Fruit fly (Drosophila melanogaster) whole organism, adult: Measurements from ENCODE around the gene hwt.
A peak's percentile ranks its signal among the peaks of the same experiment; 100 is the strongest.

Source experiments
- CG11617 ChIP-seq: fragments of 200-800 bp; sonication (Bioruptor generic); optimal IDR thresholded peaks from 2 replicates; lab custom pipeline; 2017; ENCODE audit warnings: mild to moderate bottlenecking, missing biosample characterization, missing genetic modification reagents, missing genetic modification characterization
- CG12768 ChIP-seq: fragments of 200-800 bp; sonication (Bioruptor generic); optimal IDR thresholded peaks from 2 replicates; lab custom pipeline; 2017; ENCODE audit warnings: missing biosample characterization, missing genetic modification characterization, mild to moderate bottlenecking, moderate library complexity, missing genetic modification reagents
- CG14711 ChIP-seq: fragments of 200-800 bp; sonication (Bioruptor generic); optimal IDR thresholded peaks from 2 replicates; lab custom pipeline; 2018; ENCODE audit warnings: missing biosample characterization, mild to moderate bottlenecking, missing genetic modification characterization, moderate library complexity
- CG1620 ChIP-seq: fragments of 200-800 bp; sonication (Bioruptor generic); optimal IDR thresholded peaks from 2 replicates; lab custom pipeline; 2016; ENCODE audit warnings: missing biosample characterization, missing genetic modification characterization
- CG33017 ChIP-seq: fragments of 200-800 bp; sonication (Bioruptor generic); optimal IDR thresholded peaks from 2 replicates; lab custom pipeline; 2018; ENCODE audit warnings: missing biosample characterization, mild to moderate bottlenecking, missing genetic modification characterization, moderate library complexity
- CG5204 ChIP-seq: fragments of 200-800 bp; sonication (Bioruptor generic); optimal IDR thresholded peaks from 2 replicates; lab custom pipeline; 2016; ENCODE audit warnings: missing biosample characterization, missing genetic modification characterization
- CG7045 ChIP-seq: fragments of 200-800 bp; sonication (Bioruptor generic); optimal IDR thresholded peaks from 2 replicates; lab custom pipeline; 2017; ENCODE audit warnings: missing biosample characterization, mild to moderate bottlenecking, missing genetic modification characterization
- CG7101 ChIP-seq: fragments of 200-800 bp; sonication (Bioruptor generic); optimal IDR thresholded peaks from 2 replicates; lab custom pipeline; 2018; ENCODE audit warnings: missing biosample characterization, mild to moderate bottlenecking, missing genetic modification characterization, moderate library complexity
- Clk ChIP-seq: fragments of 200-800 bp; sonication (Bioruptor generic); optimal IDR thresholded peaks from 2 replicates; lab custom pipeline; 2017; ENCODE audit warnings: missing biosample characterization, missing genetic modification characterization
- Crg-1 ChIP-seq: fragments of 200-800 bp; sonication (Bioruptor generic); optimal IDR thresholded peaks from 2 replicates; lab custom pipeline; 2016; ENCODE audit warnings: missing biosample characterization, missing genetic modification characterization
- Hr96 ChIP-seq: fragments of 200-800 bp; sonication (Bioruptor generic); optimal IDR thresholded peaks from 2 replicates; lab custom pipeline; 2016; ENCODE audit warnings: missing biosample characterization, missing genetic modification characterization
- Mnt ChIP-seq: fragments of 200-800 bp; sonication (Bioruptor generic); optimal IDR thresholded peaks from 2 replicates; lab custom pipeline; 2016; ENCODE audit warnings: missing biosample characterization, mild to moderate bottlenecking, missing genetic modification characterization
- bab1 ChIP-seq: fragments of 200-800 bp; sonication (Bioruptor generic); optimal IDR thresholded peaks from 3 replicates; lab custom pipeline; 2019; ENCODE audit warnings: missing biosample characterization, mild to moderate bottlenecking, missing genetic modification characterization, moderate library complexity
- cic ChIP-seq: fragments of 200-800 bp; sonication (Bioruptor generic); optimal IDR thresholded peaks from 2 replicates; lab custom pipeline; 2017; ENCODE audit warnings: missing biosample characterization, mild to moderate bottlenecking, missing genetic modification characterization, moderate library complexity
- cnc ChIP-seq, 2 experiments: fragments of >200 bp; optimal IDR thresholded peaks; 2 replicates each; lab custom pipeline; 2017
- kay ChIP-seq: fragments of 200-800 bp; sonication (Bioruptor generic); peaks from one replicate; lab custom pipeline; 2016; ENCODE audit warnings: missing biosample characterization, missing genetic modification characterization, borderline replicate concordance
- ovo ChIP-seq: fragments of 200-800 bp; sonication (Bioruptor generic); optimal IDR thresholded peaks from 2 replicates; lab custom pipeline; 2016; ENCODE audit warnings: missing biosample characterization, missing genetic modification characterization
- pad ChIP-seq: fragments of 200-800 bp; sonication (Bioruptor generic); optimal IDR thresholded peaks from 3 replicates; lab custom pipeline; 2017; ENCODE audit warnings: missing biosample characterization, missing genetic modification characterization, mild to moderate bottlenecking, moderate library complexity, missing genetic modification reagents
- tj ChIP-seq: fragments of 200-800 bp; sonication (Bioruptor generic); optimal IDR thresholded peaks from 3 replicates; lab custom pipeline; 2017; ENCODE audit warnings: missing biosample characterization, mild to moderate bottlenecking, missing genetic modification characterization, moderate library complexity
- toe ChIP-seq: fragments of 200-800 bp; sonication (Bioruptor generic); optimal IDR thresholded peaks from 2 replicates; lab custom pipeline; 2016; ENCODE audit warnings: missing biosample characterization, missing genetic modification characterization

hwt gene

DNA sequence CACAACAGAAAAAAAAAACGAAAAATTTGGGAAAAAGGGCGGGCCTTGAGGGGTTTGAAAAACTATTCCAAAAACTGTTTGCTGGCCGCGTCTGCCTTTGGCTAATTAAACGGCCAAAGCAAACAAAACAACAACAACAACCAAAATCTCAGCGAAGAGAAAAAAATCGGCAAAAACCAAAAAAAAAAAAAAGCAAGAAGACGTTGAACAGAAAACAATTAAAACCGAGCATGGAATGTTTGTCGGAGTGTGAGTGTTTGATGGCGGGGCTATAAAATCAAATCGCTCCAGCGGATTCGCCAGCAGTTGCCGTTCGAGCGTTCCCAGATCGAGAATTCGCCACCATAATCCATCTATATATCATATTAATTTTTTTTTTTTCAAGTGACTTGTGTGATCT is 15.4 kb downstream of the hwt start, which contains the start of gene Cpr11B:
Cpr11B (plus strand) TSS at position 301 of the 400 bp plus-strand sequence.
- no peak for TF ChIP-seq CG12768 (GFP tag; lab: Kevin White, UChicago)

DNA sequence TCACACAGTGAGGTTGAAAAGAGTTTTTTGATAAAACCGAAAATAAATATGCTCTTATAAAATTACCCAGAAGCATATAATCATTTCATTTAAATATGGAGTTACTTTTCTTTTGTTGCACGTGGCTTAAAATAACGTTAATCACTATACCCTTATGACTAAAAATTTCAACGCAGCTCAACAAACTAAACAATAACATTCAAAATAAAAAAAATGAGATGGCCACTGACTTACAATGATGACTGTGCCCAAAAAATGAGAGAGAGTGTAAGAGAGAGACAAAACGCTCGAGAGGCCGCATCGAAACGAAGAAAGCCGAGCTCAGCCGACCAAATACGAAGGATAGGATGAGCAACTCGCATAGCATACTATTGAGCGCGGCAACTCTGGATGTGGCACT is 20.6 kb downstream of the hwt start:
- peak; percentile 8 for TF ChIP-seq CG5204
- TF ChIP-seq CG7045 (GFP tag; lab: Kevin White, UChicago), result peak; percentile 34
- TF ChIP-seq kay (GFP tag; lab: Kevin White, UChicago), result peak; percentile 44
- peak; percentile 5 for TF ChIP-seq Mnt (GFP tag; lab: Kevin White, UChicago)
- TF ChIP-seq CG7101 (tag; lab: Kevin White, UChicago), result peak; percentile 44
- TF ChIP-seq Hr96, result peak; percentile 50
- TF ChIP-seq Clk (GFP tag; lab: Kevin White, UChicago), result no peak
- TF ChIP-seq Crg-1 (GFP tag; lab: Kevin White, UChicago), result no peak

DNA sequence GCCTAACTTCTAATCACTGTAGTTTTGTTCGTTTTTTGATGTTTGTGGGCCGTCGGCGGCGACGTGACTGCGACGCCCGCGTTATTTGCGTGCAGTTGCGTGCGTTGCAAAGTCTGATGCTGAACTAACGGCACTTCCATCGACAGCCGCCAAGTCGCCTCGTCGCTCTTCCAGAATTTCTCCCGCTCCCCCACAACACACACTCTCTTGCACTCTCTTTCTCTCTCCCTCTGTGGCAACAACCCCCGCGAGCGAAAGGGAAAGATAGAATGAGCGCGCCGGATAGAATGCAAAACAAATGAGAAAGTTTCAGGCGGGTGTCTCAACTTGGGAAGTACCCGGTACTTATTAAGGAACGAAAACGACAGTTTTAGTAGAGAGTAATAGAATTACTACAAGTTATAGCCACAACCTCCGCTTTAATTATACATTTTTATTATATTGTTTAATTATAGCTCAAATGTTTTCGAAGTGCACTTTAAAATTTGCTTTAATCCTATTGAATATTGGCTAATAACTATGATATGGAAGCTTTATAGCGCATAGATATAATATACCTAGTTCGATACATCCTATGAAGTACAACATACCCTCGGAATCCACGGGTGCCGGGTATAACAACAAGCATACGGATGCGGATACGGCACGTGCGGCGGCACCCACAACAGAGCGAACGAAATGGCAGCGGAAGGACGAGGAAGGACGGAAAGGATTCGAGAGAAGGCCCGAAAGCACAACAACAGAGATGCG is 21.2 kb downstream of the hwt start:
- no peak for TF ChIP-seq Crg-1 (GFP tag; lab: Kevin White, UChicago)
- no peak for TF ChIP-seq Hr96
- TF ChIP-seq Mnt (GFP tag; lab: Kevin White, UChicago), result no peak
- TF ChIP-seq CG12768 (GFP tag; lab: Kevin White, UChicago), result no peak
- no peak for TF ChIP-seq CG11617 (GFP tag; lab: Kevin White, UChicago)
- no peak for TF ChIP-seq CG5204
- no peak for TF ChIP-seq CG7045 (GFP tag; lab: Kevin White, UChicago)
- no peak for TF ChIP-seq cic (GFP tag; lab: Kevin White, UChicago)
- TF ChIP-seq kay (GFP tag; lab: Kevin White, UChicago), result no peak
- no peak for TF ChIP-seq ovo (GFP tag; lab: Kevin White, UChicago)
- no peak for TF ChIP-seq tj (GFP tag; lab: Kevin White, UChicago)

DNA sequence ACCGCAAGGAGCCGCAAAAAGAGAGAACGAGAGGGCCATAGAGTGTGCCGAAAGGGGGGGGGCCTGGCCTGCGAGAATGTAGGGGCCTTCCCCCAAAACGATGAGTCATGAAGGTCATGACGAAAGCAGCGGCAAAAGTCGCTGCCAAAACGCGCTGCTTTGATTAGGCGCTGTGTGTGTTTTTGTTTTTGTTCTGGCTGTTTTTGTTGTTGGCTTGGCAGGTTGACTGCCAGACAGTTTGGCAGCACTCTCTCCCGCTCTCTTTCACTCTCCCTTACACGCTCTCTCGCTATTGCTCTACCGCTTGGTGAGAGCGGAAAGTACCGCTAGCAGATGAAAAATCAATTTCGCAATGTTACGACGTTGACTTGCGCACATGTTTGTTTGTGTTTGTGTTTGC is 22.1 kb downstream of the hwt start:
- TF ChIP-seq CG1620 (GFP tag; lab: Kevin White, UChicago) (no peak), CG14711 (tag; lab: Kevin White, UChicago) (no peak), kay (GFP tag; lab: Kevin White, UChicago) (no peak), CG5204 (no peak), ovo (GFP tag; lab: Kevin White, UChicago) (no peak), CG7045 (GFP tag; lab: Kevin White, UChicago) (no peak), CG33017 (tag; lab: Kevin White, UChicago) (no peak), Clk (GFP tag; lab: Kevin White, UChicago) (no peak), bab1 (GFP tag; lab: Kevin White, UChicago) (no peak), cic (GFP tag; lab: Kevin White, UChicago) (no peak), Hr96 (no peak), pad (GFP tag; lab: Kevin White, UChicago) (no peak), toe (GFP tag; lab: Kevin White, UChicago) (no peak), CG7101 (tag; lab: Kevin White, UChicago) (no peak), Mnt (GFP tag; lab: Kevin White, UChicago) (no peak), CG11617 (GFP tag; lab: Kevin White, UChicago) (no peak)

DNA sequence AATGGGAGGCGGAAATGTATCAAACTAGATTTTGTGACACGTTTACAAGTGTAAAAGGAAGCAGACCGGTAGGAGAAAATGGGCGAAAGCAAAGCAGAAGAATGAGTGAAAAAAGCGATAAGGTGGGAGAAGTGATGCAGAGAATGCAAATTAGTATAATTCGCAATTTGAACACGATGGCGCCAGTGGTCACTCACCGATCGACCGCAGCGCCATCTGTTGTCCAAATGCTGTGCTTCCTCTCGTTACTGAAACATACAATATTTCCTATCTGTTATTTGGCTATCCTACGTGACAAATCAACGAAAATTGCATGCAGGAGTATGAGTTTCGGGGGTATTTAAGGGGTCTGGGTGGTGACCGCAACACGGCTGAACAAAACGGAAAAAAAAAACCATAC is 27.5 kb downstream of the hwt start:
- no peak for TF ChIP-seq tj (GFP tag; lab: Kevin White, UChicago)
- no peak for TF ChIP-seq CG5204
- TF ChIP-seq CG33017 (tag; lab: Kevin White, UChicago), result no peak
- TF ChIP-seq Mnt (GFP tag; lab: Kevin White, UChicago), result no peak
- TF ChIP-seq CG7045 (GFP tag; lab: Kevin White, UChicago), result no peak
- no peak for TF ChIP-seq Hr96
- no peak for TF ChIP-seq Clk (GFP tag; lab: Kevin White, UChicago)
- TF ChIP-seq bab1 (GFP tag; lab: Kevin White, UChicago), result no peak
- TF ChIP-seq CG7101 (tag; lab: Kevin White, UChicago), result no peak
- no peak for TF ChIP-seq Crg-1 (GFP tag; lab: Kevin White, UChicago)
- no peak for TF ChIP-seq ovo (GFP tag; lab: Kevin White, UChicago)
- no peak for TF ChIP-seq cic (GFP tag; lab: Kevin White, UChicago)
- no peak for TF ChIP-seq CG12768 (GFP tag; lab: Kevin White, UChicago)
- no peak for TF ChIP-seq pad (GFP tag; lab: Kevin White, UChicago)

DNA sequence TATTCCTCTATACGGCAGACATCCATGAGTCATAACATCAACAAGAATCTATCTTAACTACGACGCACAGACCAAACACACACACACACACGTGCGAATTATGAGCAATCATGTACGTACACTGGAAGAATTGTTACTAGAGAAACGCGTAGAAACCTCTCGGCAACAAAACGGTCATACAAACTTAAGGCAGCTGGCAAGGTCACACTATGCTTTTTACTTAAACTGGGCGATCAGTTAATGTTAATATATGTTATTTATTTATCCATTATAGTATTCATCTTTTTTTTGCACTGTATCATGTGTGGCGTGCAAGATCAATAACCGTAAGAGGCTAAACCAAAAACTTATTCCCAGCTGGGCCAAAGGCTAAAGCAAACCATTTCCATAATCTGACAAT is 29.0 kb downstream of the hwt start:
- TF ChIP-seq CG1620 (GFP tag; lab: Kevin White, UChicago), result no peak
- TF ChIP-seq Clk (GFP tag; lab: Kevin White, UChicago), result no peak
- no peak for TF ChIP-seq CG12768 (GFP tag; lab: Kevin White, UChicago)
- no peak for TF ChIP-seq Hr96
- TF ChIP-seq tj (GFP tag; lab: Kevin White, UChicago), result no peak
- no peak for TF ChIP-seq kay (GFP tag; lab: Kevin White, UChicago)
- no peak for TF ChIP-seq CG14711 (tag; lab: Kevin White, UChicago)
- TF ChIP-seq CG7045 (GFP tag; lab: Kevin White, UChicago), result no peak

DNA sequence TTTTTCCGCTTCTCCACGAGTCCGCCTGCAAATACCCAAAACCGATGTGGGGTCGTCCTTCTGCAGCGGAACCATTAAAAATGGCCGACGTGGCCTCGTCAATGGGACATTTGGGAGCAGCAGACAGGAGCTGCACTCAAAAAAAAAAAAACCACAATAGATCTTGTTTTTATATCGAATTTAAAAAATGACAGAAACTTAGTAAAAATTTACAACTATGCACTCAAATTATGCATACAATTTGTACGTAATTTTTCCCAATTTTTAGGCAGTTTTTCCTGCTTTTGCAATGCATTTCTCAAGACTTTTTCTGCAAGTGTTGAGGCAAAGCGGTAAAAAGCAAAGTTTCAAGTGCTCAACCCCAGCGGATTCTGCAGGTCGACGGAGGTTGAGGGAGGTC is 34.7 kb downstream of the hwt start:
- TF ChIP-seq bab1 (GFP tag; lab: Kevin White, UChicago), result no peak
- TF ChIP-seq CG1620 (GFP tag; lab: Kevin White, UChicago), result no peak
- TF ChIP-seq CG33017 (tag; lab: Kevin White, UChicago), result no peak
- TF ChIP-seq Clk (GFP tag; lab: Kevin White, UChicago), result no peak
- TF ChIP-seq kay (GFP tag; lab: Kevin White, UChicago), result no peak
- no peak for TF ChIP-seq CG14711 (tag; lab: Kevin White, UChicago)
- TF ChIP-seq ovo (GFP tag; lab: Kevin White, UChicago), result no peak
- TF ChIP-seq CG7101 (tag; lab: Kevin White, UChicago), result no peak
- TF ChIP-seq Crg-1 (GFP tag; lab: Kevin White, UChicago), result no peak
- no peak for TF ChIP-seq Mnt (GFP tag; lab: Kevin White, UChicago)
- TF ChIP-seq CG7045 (GFP tag; lab: Kevin White, UChicago), result no peak
- no peak for TF ChIP-seq tj (GFP tag; lab: Kevin White, UChicago)
- no peak for TF ChIP-seq Hr96
- TF ChIP-seq CG12768 (GFP tag; lab: Kevin White, UChicago), result no peak
- no peak for TF ChIP-seq toe (GFP tag; lab: Kevin White, UChicago)
- TF ChIP-seq pad (GFP tag; lab: Kevin White, UChicago), result no peak
- TF ChIP-seq cnc (optimal IDR thresholded peaks at IDR 0.05; lab: Kevin White, UChicago), result no peak
- no peak for TF ChIP-seq CG11617 (GFP tag; lab: Kevin White, UChicago)
- TF ChIP-seq CG5204, result no peak
- no peak for TF ChIP-seq cic (GFP tag; lab: Kevin White, UChicago)
